Worm (Caenorhabditis elegans) whole organism, late embryonic: Measurements from ENCODE around the gene K07E3.1.

Experiments used
- sox-2 ChIP-seq: fragments of 200-800 bp; sonication (Bioruptor generic); IDR thresholded peaks from 2 replicates; pipeline ENCODE4 v1.3.6; 2022; ENCODE audit warnings: missing genetic modification reagents, missing genetic modification characterization, missing compliant biosample characterization
- unc-86 ChIP-seq: sonication (generic microtip); optimal IDR thresholded peaks from 2 replicates; lab custom pipeline; 2016; ENCODE audit warnings: missing genetic modification characterization, missing compliant biosample characterization

- TF ChIP-seq sox-2 (GFP tag; lab: Robert Waterston, UW) = no peak
- no peak for TF ChIP-seq unc-86
Observed at ce11 chrX:8086725-8087641, 23.3 kb upstream of the K07E3.1 start.
